Worm (Caenorhabditis elegans) whole organism, midembryonic: ENCODE results near the gene oac-46.

ENCODE experiments used
- cog-1 ChIP-seq: sonication (generic microtip); optimal IDR thresholded peaks from 2 replicates; lab custom pipeline; 2016; ENCODE audit warnings: missing genetic modification characterization, missing compliant biosample characterization
- flt-1 ChIP-seq: fragments of 200-800 bp; sonication (Bioruptor generic); IDR thresholded peaks from 2 replicates; pipeline ENCODE4 v1.3.6; 2022; ENCODE audit warnings: missing genetic modification characterization, missing compliant biosample characterization
- ztf-29 ChIP-seq: fragments of 200-800 bp; sonication (Bioruptor generic); IDR thresholded peaks from 2 replicates; pipeline ENCODE4 v1.3.6; 2022; ENCODE audit warnings: missing genetic modification reagents, missing genetic modification characterization, missing compliant biosample characterization

- no peak for TF ChIP-seq ztf-29 (GFP tag; lab: Robert Waterston, UW)
- no peak for TF ChIP-seq flt-1 (GFP tag; lab: Robert Waterston, UW)
- no peak for TF ChIP-seq cog-1 (tag; lab: Kevin White, UChicago)
These were observed 5.2 kb upstream of the oac-46 start for ce11 chrII:8857074-8857473.
